Worm (Caenorhabditis elegans) whole organism, mixed stage, embryonic: Measurements from ENCODE around the gene snr-4.

Experiments
- M03D4.4 ChIP-seq: sonication (generic microtip); optimal IDR thresholded peaks from 2 replicates; lab custom pipeline; 2017; ENCODE audit warnings: mild to moderate bottlenecking, missing genetic modification characterization, missing compliant biosample characterization
- bed-3 ChIP-seq: fragments of 200-800 bp; sonication (Bioruptor generic); optimal IDR thresholded peaks from 3 replicates; lab custom pipeline; 2018; ENCODE audit warnings: mild to moderate bottlenecking, missing genetic modification characterization, moderate library complexity, missing compliant biosample characterization
- blmp-1 ChIP-seq: fragments of 150-350 bp; optimal IDR thresholded peaks from 2 replicates; lab custom pipeline; 2014; ENCODE audit warnings: missing biosample characterization, missing genetic modification characterization
- ceh-39 ChIP-seq: fragments of 150-350 bp; optimal IDR thresholded peaks from 2 replicates; lab custom pipeline; 2014; ENCODE audit warnings: missing biosample characterization, missing genetic modification characterization
- ceh-43 ChIP-seq: fragments of 200-800 bp; sonication (Bioruptor generic); optimal IDR thresholded peaks from 2 replicates; lab custom pipeline; 2018; ENCODE audit warnings: mild to moderate bottlenecking, missing genetic modification characterization, moderate library complexity, missing compliant biosample characterization
- ceh-83 ChIP-seq: fragments of 200-800 bp; sonication (Bioruptor generic); optimal IDR thresholded peaks from 2 replicates; lab custom pipeline; 2018; ENCODE audit warnings: mild to moderate bottlenecking, missing genetic modification characterization, missing compliant biosample characterization
- ces-1 ChIP-seq: fragments of 150-350 bp; optimal IDR thresholded peaks from 2 replicates; lab custom pipeline; 2014; ENCODE audit warnings: missing biosample characterization, missing genetic modification reagents, missing genetic modification characterization
- cnd-1 ChIP-seq: fragments of 200-800 bp; sonication (Bioruptor generic); optimal IDR thresholded peaks from 2 replicates; lab custom pipeline; 2018; ENCODE audit warnings: mild to moderate bottlenecking, missing genetic modification characterization, missing compliant biosample characterization
- drap-1 ChIP-seq: fragments of 200-800 bp; sonication (Bioruptor generic); optimal IDR thresholded peaks from 3 replicates; lab custom pipeline; 2018; ENCODE audit warnings: mild to moderate bottlenecking, missing genetic modification characterization, missing compliant biosample characterization
- elt-1 ChIP-seq: sonication (generic microtip); optimal IDR thresholded peaks from 2 replicates; lab custom pipeline; 2017; ENCODE audit warnings: missing genetic modification characterization, mild to moderate bottlenecking, missing compliant biosample characterization, antibody characterized with exemption, moderate library complexity, borderline replicate concordance; ENCODE audit not compliant: insufficient read depth
- elt-3 ChIP-seq: fragments of 150-350 bp; optimal IDR thresholded peaks from 2 replicates; lab custom pipeline; 2014; ENCODE audit warnings: missing biosample characterization, missing genetic modification characterization
- flh-1 ChIP-seq: fragments of 200-800 bp; sonication (Bioruptor generic); optimal IDR thresholded peaks from 2 replicates; lab custom pipeline; 2018; ENCODE audit warnings: mild to moderate bottlenecking, missing genetic modification characterization, moderate library complexity, missing compliant biosample characterization
- ham-2 ChIP-seq: fragments of 200-800 bp; sonication (Bioruptor generic); optimal IDR thresholded peaks from 2 replicates; lab custom pipeline; 2018; ENCODE audit warnings: mild to moderate bottlenecking, missing genetic modification characterization, missing compliant biosample characterization
- hlh-1 ChIP-seq: fragments of 150-350 bp; optimal IDR thresholded peaks from 2 replicates; lab custom pipeline; 2014; ENCODE audit warnings: missing biosample characterization, missing genetic modification reagents, missing genetic modification characterization
- lin-13 ChIP-seq: fragments of 150-350 bp; optimal IDR thresholded peaks from 2 replicates; lab custom pipeline; 2014; ENCODE audit warnings: missing biosample characterization, missing genetic modification characterization
- lin-32 ChIP-seq: fragments of 200-800 bp; sonication (Bioruptor generic); optimal IDR thresholded peaks from 2 replicates; lab custom pipeline; 2018; ENCODE audit warnings: mild to moderate bottlenecking, missing genetic modification characterization, missing compliant biosample characterization
- lsy-2 ChIP-seq: fragments of 150-350 bp; optimal IDR thresholded peaks from 2 replicates; lab custom pipeline; 2014; ENCODE audit warnings: missing biosample characterization, missing genetic modification characterization
- mab-5 ChIP-seq: fragments of 150-350 bp; optimal IDR thresholded peaks from 2 replicates; lab custom pipeline; 2014; ENCODE audit warnings: missing biosample characterization, missing genetic modification characterization
- mep-1 ChIP-seq: fragments of 150-350 bp; optimal IDR thresholded peaks from 2 replicates; lab custom pipeline; 2017; ENCODE audit warnings: missing biosample characterization, missing genetic modification reagents, missing genetic modification characterization, inconsistent platforms
- nhr-12 ChIP-seq: fragments of 150-350 bp; optimal IDR thresholded peaks from 2 replicates; lab custom pipeline; 2014; ENCODE audit warnings: missing biosample characterization, missing genetic modification characterization
- nhr-2 ChIP-seq: fragments of 150-350 bp; optimal IDR thresholded peaks from 2 replicates; lab custom pipeline; 2014; ENCODE audit warnings: missing biosample characterization, missing genetic modification characterization
- nhr-237 ChIP-seq: fragments of 150-350 bp; optimal IDR thresholded peaks from 2 replicates; lab custom pipeline; 2014; ENCODE audit warnings: missing biosample characterization, missing genetic modification characterization
- nhr-28 ChIP-seq: fragments of 150-350 bp; optimal IDR thresholded peaks from 2 replicates; lab custom pipeline; 2014; ENCODE audit warnings: missing biosample characterization, missing genetic modification characterization
- nhr-76 ChIP-seq: sonication (generic microtip); optimal IDR thresholded peaks from 2 replicates; lab custom pipeline; 2017; ENCODE audit warnings: missing biosample characterization, missing genetic modification characterization
- pha-4 ChIP-seq: fragments of 150-350 bp; optimal IDR thresholded peaks from 2 replicates; lab custom pipeline; 2018; ENCODE audit warnings: missing biosample characterization, missing genetic modification reagents, missing genetic modification characterization
- sem-2 ChIP-seq: fragments of 200-800 bp; sonication (Bioruptor generic); optimal IDR thresholded peaks from 2 replicates; lab custom pipeline; 2018; ENCODE audit warnings: mild to moderate bottlenecking, missing genetic modification characterization, missing compliant biosample characterization
- sptf-1 ChIP-seq: sonication (generic microtip); optimal IDR thresholded peaks from 2 replicates; lab custom pipeline; 2017; ENCODE audit warnings: mild to moderate bottlenecking, missing genetic modification characterization, moderate library complexity, missing compliant biosample characterization
- tbx-8 ChIP-seq: fragments of 200-800 bp; sonication (Bioruptor generic); optimal IDR thresholded peaks from 2 replicates; lab custom pipeline; 2018; ENCODE audit warnings: mild to moderate bottlenecking, missing genetic modification characterization, moderate library complexity, missing compliant biosample characterization
- unc-39 ChIP-seq: fragments of 150-350 bp; optimal IDR thresholded peaks from 2 replicates; lab custom pipeline; 2014; ENCODE audit warnings: missing biosample characterization, missing genetic modification characterization
- unc-62 ChIP-seq: fragments of 150-350 bp; optimal IDR thresholded peaks from 2 replicates; lab custom pipeline; 2014; ENCODE audit warnings: missing biosample characterization, missing genetic modification reagents, missing genetic modification characterization
- zip-8 ChIP-seq: fragments of 150-350 bp; optimal IDR thresholded peaks from 2 replicates; lab custom pipeline; 2014; ENCODE audit warnings: missing biosample characterization, missing genetic modification characterization
- ztf-11 ChIP-seq: fragments of 150-350 bp; optimal IDR thresholded peaks from 2 replicates; lab custom pipeline; 2014; ENCODE audit warnings: missing biosample characterization, missing genetic modification characterization

Gene snr-4

ce11 chrV:11986078-11986869 is 6.8 kb upstream of the snr-4 start:
- TF ChIP-seq ces-1 (GFP tag; lab: Kevin White, UChicago), result peak; percentile 97
- TF ChIP-seq nhr-76, result no peak
- TF ChIP-seq ztf-11 (tag; lab: Kevin White, UChicago), result no peak
- TF ChIP-seq blmp-1 (tag; lab: Kevin White, UChicago), result peak; percentile 80
- TF ChIP-seq ceh-39 (tag; lab: Kevin White, UChicago), result no peak
- no peak for TF ChIP-seq mep-1 (tag; lab: Kevin White, UChicago)
- no peak for TF ChIP-seq unc-62 (GFP tag; lab: Kevin White, UChicago)
- TF ChIP-seq mab-5 (tag; lab: Kevin White, UChicago), result no peak

DNA sequence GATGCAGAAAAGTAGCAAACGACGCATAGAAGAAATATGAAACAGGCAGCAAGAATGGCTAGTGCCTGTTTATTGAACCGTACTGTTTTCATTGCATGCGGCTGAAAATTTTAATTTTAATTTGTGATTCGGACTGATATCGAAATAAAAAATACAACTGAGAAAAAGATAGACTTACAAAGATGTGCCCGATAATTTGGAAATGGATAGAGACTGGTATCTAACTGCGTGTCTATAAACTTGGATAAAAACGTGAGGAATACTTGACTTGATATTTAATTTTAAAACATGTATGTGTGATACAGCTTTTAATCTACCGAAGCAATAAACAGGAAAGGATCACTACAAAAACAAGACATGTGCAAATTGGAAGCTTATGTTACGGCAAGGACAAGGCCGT is 5.9 kb upstream of the snr-4 start, which contains the start of gene mans-2:
Gene mans-2, minus strand, starts transcription at position 101 of the 400 bp plus-strand sequence.
- TF ChIP-seq ceh-39 (tag; lab: Kevin White, UChicago), result no peak
- no peak for TF ChIP-seq lin-13 (tag; lab: Kevin White, UChicago)
- TF ChIP-seq cnd-1, result no peak
- no peak for TF ChIP-seq ztf-11 (tag; lab: Kevin White, UChicago)
- TF ChIP-seq nhr-237 (tag; lab: Kevin White, UChicago), result no peak
- no peak for TF ChIP-seq ces-1 (GFP tag; lab: Kevin White, UChicago)
- TF ChIP-seq mep-1 (tag; lab: Kevin White, UChicago), result no peak
- TF ChIP-seq drap-1 (GFP tag; lab: Kevin White, UChicago), result no peak
- TF ChIP-seq lin-32 (GFP tag; lab: Kevin White, UChicago), result no peak
- no peak for TF ChIP-seq M03D4.4 (tag; lab: Kevin White, UChicago)
- no peak for TF ChIP-seq blmp-1 (tag; lab: Kevin White, UChicago)

DNA sequence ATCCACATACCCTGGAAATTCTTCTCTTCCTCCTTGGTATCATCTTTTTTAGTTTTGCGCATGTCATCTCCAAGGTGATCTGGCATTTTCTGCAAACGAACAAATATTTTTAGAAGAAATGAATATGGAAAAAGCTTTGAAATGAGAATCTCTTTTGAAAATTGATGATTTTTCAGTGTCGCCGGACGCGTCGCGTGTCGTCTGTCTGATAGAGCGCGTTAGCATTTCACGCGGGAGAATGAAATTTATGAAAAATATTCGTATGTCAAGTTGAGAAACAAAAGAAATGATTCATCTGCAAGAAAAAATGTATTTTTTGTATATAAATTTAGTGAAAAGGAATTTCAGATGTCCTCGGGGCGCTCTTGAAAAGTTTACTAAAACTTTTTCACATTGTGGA is 2.8 kb upstream of the snr-4 start, which contains the start of gene rpt-1:
Gene rpt-1, minus strand, starts transcription at position 89 of the 400 bp plus-strand sequence.
- TF ChIP-seq lin-13 (tag; lab: Kevin White, UChicago), result peak; percentile 70
- peak; percentile 50 for TF ChIP-seq lsy-2 (tag; lab: Kevin White, UChicago)
- TF ChIP-seq ces-1 (GFP tag; lab: Kevin White, UChicago), result peak; percentile 52
- no peak for TF ChIP-seq ceh-39 (tag; lab: Kevin White, UChicago)
- TF ChIP-seq nhr-2 (tag; lab: Kevin White, UChicago), result no peak
- peak; percentile 69 for TF ChIP-seq mep-1 (tag; lab: Kevin White, UChicago)
- peak; percentile 68 for TF ChIP-seq nhr-237 (tag; lab: Kevin White, UChicago)
- TF ChIP-seq ceh-43, result no peak
- peak; percentile 17 for TF ChIP-seq unc-62 (GFP tag; lab: Kevin White, UChicago)
- no peak for TF ChIP-seq zip-8 (tag; lab: Kevin White, UChicago)
- TF ChIP-seq hlh-1 (tag; lab: Kevin White, UChicago), result peak; percentile 44
- TF ChIP-seq ceh-83 (GFP tag; lab: Kevin White, UChicago), result peak; percentile 0
- TF ChIP-seq tbx-8 (GFP tag; lab: Kevin White, UChicago), result no peak
- peak; percentile 35 for TF ChIP-seq sptf-1 (tag; lab: Kevin White, UChicago)
- TF ChIP-seq sem-2, result no peak
- no peak for TF ChIP-seq elt-1 (tag; lab: Kevin White, UChicago)
- TF ChIP-seq ztf-11 (tag; lab: Kevin White, UChicago), result no peak
- TF ChIP-seq pha-4 (tag; lab: Kevin White, UChicago), result peak; percentile 33
- no peak for TF ChIP-seq unc-39 (tag; lab: Kevin White, UChicago)

DNA sequence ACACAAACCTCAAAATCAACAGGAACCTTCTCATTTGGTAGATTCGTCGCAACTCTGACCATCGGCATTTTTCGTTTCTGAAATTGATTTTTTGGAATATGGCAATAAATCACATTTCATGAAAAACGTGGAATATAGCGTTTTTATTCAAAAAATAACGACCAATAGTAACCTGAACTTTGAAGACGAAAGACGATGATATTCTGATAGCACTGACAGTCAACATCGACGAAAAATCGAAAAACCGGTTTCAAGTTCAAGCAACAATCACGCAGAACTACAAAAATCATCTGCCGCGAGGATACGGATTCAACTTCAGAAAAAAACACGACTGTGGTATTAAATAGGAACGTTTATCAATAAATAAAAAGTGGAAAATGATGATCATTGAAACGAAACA is 1.3 kb downstream of the snr-4 start, which contains the start of gene mif-2:
Gene mif-2, minus strand, starts transcription at position 281 of the 400 bp plus-strand sequence.
- TF ChIP-seq nhr-237 (tag; lab: Kevin White, UChicago) (no peak), cnd-1 (no peak), elt-3 (tag; lab: Kevin White, UChicago) (no peak), ceh-39 (tag; lab: Kevin White, UChicago) (no peak), blmp-1 (tag; lab: Kevin White, UChicago) (no peak), tbx-8 (GFP tag; lab: Kevin White, UChicago) (no peak), nhr-12 (tag; lab: Kevin White, UChicago) (no peak), nhr-76 (no peak), ham-2 (GFP tag; lab: Kevin White, UChicago) (no peak), bed-3 (no peak), nhr-28 (tag; lab: Kevin White, UChicago) (no peak), flh-1 (GFP tag; lab: Kevin White, UChicago) (no peak), elt-1 (tag; lab: Kevin White, UChicago) (no peak)
- TF ChIP-seq, all 35 proteins: peak for 0
